Worm (Caenorhabditis elegans): ENCODE data around the gene C07G1.15.
"Not testable (repeated sequence)": the region's sequence is repeated elsewhere in the genome, so short reads cannot be mapped to it uniquely, and the experiment has no call there.

The C07G1.15 gene

ce11 chrIV:8169674-8170073 lies at the start of gene C07G1.15:
Gene C07G1.15 (plus strand): TSS chrIV:8169974.
- no peak for TF ChIP-seq pros-1 (tag; optimal IDR thresholded peaks at IDR 0.05)
- no peak for TF ChIP-seq unc-55 (GFP tag; optimal IDR thresholded peaks at IDR 0.05)
- TF ChIP-seq F13H6.1 (tag; optimal IDR thresholded peaks at IDR 0.05), result no peak
- no peak for TF ChIP-seq ahr-1 (tag; optimal IDR thresholded peaks at IDR 0.05)
- no peak for TF ChIP-seq sox-2 (GFP tag; IDR thresholded peaks at IDR 0.05)
- TF ChIP-seq npax-4 (tag; optimal IDR thresholded peaks at IDR 0.05), result no peak
- no peak for TF ChIP-seq elt-4 (tag; optimal IDR thresholded peaks at IDR 0.05)
- TF ChIP-seq unc-86 (tag; optimal IDR thresholded peaks at IDR 0.05), result no peak

ce11 chrIV:8122349-8122748 lies 47.4 kb upstream of the C07G1.15 start, which contains the start of gene erp-44.3:
Gene erp-44.3 (plus strand): TSS chrIV:8122649.
- TF ChIP-seq ceh-45 (GFP tag; IDR thresholded peaks at IDR 0.05); K09A11.1 (tag; optimal IDR thresholded peaks at IDR 0.05; ENCODE audit: insufficient read depth); C08G9.2 (tag; optimal IDR thresholded peaks at IDR 0.05): not testable (repeated sequence)

DNA sequence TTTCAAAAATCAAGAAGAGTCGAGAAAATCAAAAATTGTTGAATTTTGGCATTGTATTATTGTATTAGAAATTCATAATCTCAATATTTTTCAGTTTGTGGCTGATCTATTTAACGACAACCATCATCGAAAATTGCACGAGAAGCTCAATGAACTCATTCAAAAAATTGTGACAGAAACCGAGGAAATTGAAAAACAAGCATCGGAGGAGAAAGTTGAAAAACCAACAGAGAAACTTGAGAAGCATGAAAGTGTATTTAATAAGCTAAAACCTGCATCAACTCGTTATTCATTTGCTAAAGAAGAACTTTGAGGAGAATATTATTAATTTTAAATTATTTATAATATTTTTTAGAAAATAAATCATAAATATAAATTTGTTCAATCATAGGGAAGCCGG lies 42.9 kb upstream of the C07G1.15 start, which contains the start of gene ceph-41:
TSS of gene ceph-41 (plus strand) at position 301 of the 400 bp plus-strand sequence.
- TF ChIP-seq ceh-45 (GFP tag; IDR thresholded peaks at IDR 0.05) (no peak), F13H6.1 (tag; optimal IDR thresholded peaks at IDR 0.05) (no peak), ceh-24 (tag; optimal IDR thresholded peaks at IDR 0.05) (no peak), madf-2 (tag; optimal IDR thresholded peaks at IDR 0.05) (no peak), fkh-10 (GFP tag; optimal IDR thresholded peaks at IDR 0.05) (no peak), lim-6 (tag; optimal IDR thresholded peaks at IDR 0.05) (no peak), ceh-22 (tag; optimal IDR thresholded peaks at IDR 0.05) (no peak), ahr-1 (tag; optimal IDR thresholded peaks at IDR 0.05) (no peak), hlh-30 (tag; optimal IDR thresholded peaks at IDR 0.05; ENCODE audit: insufficient read depth) (no peak), mec-3 (tag; optimal IDR thresholded peaks at IDR 0.05; ENCODE audit: borderline replicate concordance) (no peak), unc-42 (tag; optimal IDR thresholded peaks at IDR 0.05) (no peak), nhr-11 (tag; optimal IDR thresholded peaks at IDR 0.05) (no peak)

DNA sequence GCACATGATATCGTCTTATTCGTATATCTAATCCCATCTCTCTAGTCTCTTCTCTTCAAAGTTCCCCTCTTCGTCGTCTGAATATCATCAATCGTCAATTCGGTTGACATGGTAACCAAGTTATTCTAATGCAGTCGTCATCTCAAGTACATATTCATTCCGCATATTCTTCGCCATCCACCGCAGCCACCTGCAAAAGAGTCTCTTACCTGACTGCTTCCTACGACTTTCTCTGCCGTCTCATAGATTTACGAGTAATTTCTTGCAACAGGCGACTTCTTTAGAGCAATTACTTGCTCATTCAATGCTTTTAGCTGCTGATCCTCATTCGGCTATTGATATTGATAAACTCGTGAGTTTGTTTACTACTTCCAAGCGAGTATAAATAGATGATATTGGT lies 42.3 kb upstream of the C07G1.15 start:
- no peak for TF ChIP-seq K09A11.1 (tag; optimal IDR thresholded peaks at IDR 0.05; ENCODE audit: insufficient read depth)
- no peak for TF ChIP-seq hlh-6 (tag; optimal IDR thresholded peaks at IDR 0.05)
- no peak for TF ChIP-seq sox-2 (GFP tag; IDR thresholded peaks at IDR 0.05)
- no peak for TF ChIP-seq ceh-34 (tag; optimal IDR thresholded peaks at IDR 0.05)
- no peak for TF ChIP-seq ref-2 (tag; optimal IDR thresholded peaks at IDR 0.05)

DNA sequence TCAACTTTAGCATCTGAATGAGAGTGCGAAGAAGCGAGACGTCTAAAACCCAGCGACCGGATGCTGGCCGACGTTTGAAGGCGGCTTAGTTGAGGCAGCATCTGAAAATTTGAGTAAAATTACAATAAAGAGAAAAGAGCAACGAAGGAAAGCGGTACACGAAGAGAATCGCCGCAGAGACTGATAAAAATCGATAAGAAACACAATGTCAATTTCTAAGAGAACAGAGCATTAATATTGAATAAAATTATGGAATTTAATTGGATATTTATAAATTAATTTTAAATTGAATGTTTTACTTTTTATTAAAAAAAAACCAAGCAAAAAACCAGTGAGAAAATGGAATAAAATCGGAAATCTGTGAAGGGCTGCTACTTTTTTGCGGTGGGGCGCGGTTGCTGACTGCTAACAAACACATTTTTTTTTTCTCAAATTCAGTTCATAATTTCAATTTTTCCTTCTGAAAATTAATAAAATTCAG lies 39.6 kb upstream of the C07G1.15 start, which contains the start of the genes ndub-11 and moc-3:
TSS of gene ndub-11 (minus strand) at position 101 of the 481 bp plus-strand sequence.
TSS of gene moc-3 (plus strand) at position 431 of the 481 bp plus-strand sequence.
- TF ChIP-seq ets-4 (tag; optimal IDR thresholded peaks at IDR 0.05) (no peak), pros-1 (tag; optimal IDR thresholded peaks at IDR 0.05) (no peak), ttx-3 (tag; optimal IDR thresholded peaks at IDR 0.05) (no peak), ceh-31 (tag; optimal IDR thresholded peaks at IDR 0.05) (no peak), nfya-1 (tag; optimal IDR thresholded peaks at IDR 0.05) (no peak), nhr-11 (tag; optimal IDR thresholded peaks at IDR 0.05) (no peak), ceh-30 (tag; optimal IDR thresholded peaks at IDR 0.05) (no peak), ceh-48 (tag; optimal IDR thresholded peaks at IDR 0.05) (no peak), ceh-2 (tag; optimal IDR thresholded peaks at IDR 0.05) (no peak), dve-1 (tag; optimal IDR thresholded peaks at IDR 0.05) (no peak), pag-3 (tag; optimal IDR thresholded peaks at IDR 0.05; ENCODE audit: borderline replicate concordance) (no peak), pha-4 (tag; optimal IDR thresholded peaks at IDR 0.05) (no peak), pqm-1 (tag; optimal IDR thresholded peaks at IDR 0.05) (no peak), hlh-13 (GFP tag; optimal IDR thresholded peaks at IDR 0.05) (no peak), ztf-16 (tag; optimal IDR thresholded peaks at IDR 0.05) (no peak), sdc-2 (tag; optimal IDR thresholded peaks at IDR 0.05) (no peak), hlh-15 (tag; optimal IDR thresholded peaks at IDR 0.05) (no peak)
